Fruit fly (Drosophila melanogaster) S2 (cell line): Measurements from ENCODE around the gene CG18586.

ENCODE experiments used
- CG8478 ChIP-seq: fragments of >200 bp; optimal IDR thresholded peaks from 2 replicates; lab custom pipeline; 2018
- CTCF ChIP-seq, 2 experiments: fragments of >200 bp; optimal IDR thresholded peaks; 2 replicates each; lab custom pipeline; 2018

- TF ChIP-seq CTCF (optimal IDR thresholded peaks at IDR 0.05; lab: Kevin White, UChicago) (no peak), CG8478 (no peak)
Measured at dm6 chr3L:5891114-5891513, 18.0 kb downstream of the CG18586 start.
